Worm (Caenorhabditis elegans): ENCODE measurements around the gene T05C12.9.
A peak's percentile ranks its signal among the peaks of the same experiment; 100 is the strongest.

- TF ChIP-seq hmg-4 (GFP tag; optimal IDR thresholded peaks at IDR 0.05) (peak; percentile 31), ama-1 (optimal IDR thresholded peaks at IDR 0.05) (no peak), ceh-36 (tag; optimal IDR thresholded peaks at IDR 0.05) (no peak), hnd-1 (tag; optimal IDR thresholded peaks at IDR 0.05) (no peak), flt-1 (GFP tag; IDR thresholded peaks at IDR 0.05) (peak; percentile 48; the same call in 1 of the 2 replicates)
Observed at ce11 chrII:8185016-8185493, 8.0 kb downstream of the T05C12.9 start, which contains the start of the genes mig-5 and cct-1.

All from whole organism, early embryonic.